3 fruit fly cellular contexts compared by ENCODE assay signal in the genomic region with DNA sequence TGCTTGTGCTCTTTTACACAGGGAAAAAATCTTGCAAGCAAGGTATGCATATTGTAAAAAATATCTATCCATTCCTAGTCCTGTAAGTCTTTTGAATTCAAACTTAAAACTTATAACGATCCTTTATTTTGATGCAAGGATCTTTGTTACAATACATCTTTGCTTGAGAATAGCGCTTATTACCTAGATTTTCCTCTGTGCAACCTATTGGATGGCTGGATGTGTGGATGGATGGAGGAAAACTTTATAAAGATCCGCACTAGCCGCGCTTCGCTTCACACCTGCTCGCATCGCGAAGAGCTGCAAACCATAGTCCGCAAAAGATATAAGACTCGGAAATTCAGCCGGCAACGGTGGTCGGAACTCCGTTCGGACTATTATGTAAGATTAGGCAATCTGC.
TF ChIP-seq lines count a peak whose summit lies in the region.

Gene CG15020 (plus strand): TSS at position 301 of the 400 bp plus-strand sequence.

- TF ChIP-seq CTCF in whole organism, embryonic (GFP tag; optimal IDR thresholded peaks at IDR 0.05; lab: Kevin White, UChicago): no peak

TF ChIP-seq in whole organism, embryonic, 481 proteins besides CTCF, POLR2A, EP300 and RAD21:
- TF ChIP-seq Pdp1 (GFP tag; optimal IDR thresholded peaks at IDR 0.05; lab: Kevin White, UChicago): peak in 1 of 2 experiments; percentile 12
- no peak for TF ChIP-seq NFAT (GFP tag; IDR thresholded peaks at IDR 0.05; lab: Robert Waterston, UW)
- 0 out of 3 replicates have a peak, but pooled peaks have one; percentile 12 for TF ChIP-seq CG3726 (GFP tag; IDR thresholded peaks at IDR 0.05; lab: Robert Waterston, UW)
- TF ChIP-seq Elba2 (GFP tag; optimal IDR thresholded peaks at IDR 0.05; lab: Kevin White, UChicago): no peak

TF ChIP-seq in whole organism, prepupa, 60 proteins besides CTCF, POLR2A, EP300 and RAD21:
- TF ChIP-seq CG32006 (GFP tag; optimal IDR thresholded peaks at IDR 0.05; lab: Kevin White, UChicago) (peak; percentile 27), OdsH (GFP tag; optimal IDR thresholded peaks at IDR 0.05; lab: Kevin White, UChicago) (no peak), vri (GFP tag; optimal IDR thresholded peaks at IDR 0.05; lab: Kevin White, UChicago) (no peak), fkh (GFP tag; optimal IDR thresholded peaks at IDR 0.05; lab: Kevin White, UChicago) (no peak), Sox102F (GFP tag; optimal IDR thresholded peaks at IDR 0.05; lab: Kevin White, UChicago) (no peak), CG4318 (GFP tag; optimal IDR thresholded peaks at IDR 0.05; lab: Kevin White, UChicago) (no peak), CG15336 (GFP tag; IDR thresholded peaks at IDR 0.05; lab: Robert Waterston, UW) (no peak), CG7368 (GFP tag; optimal IDR thresholded peaks at IDR 0.05; lab: Kevin White, UChicago) (no peak), Gug (GFP tag; IDR thresholded peaks at IDR 0.05; lab: Robert Waterston, UW) (no peak)

TF ChIP-seq in whole organism, pupa, 21 proteins besides CTCF, POLR2A, EP300 and RAD21:
- no peak for TF ChIP-seq Snoo (tag; optimal IDR thresholded peaks at IDR 0.05; lab: Kevin White, UChicago)
- peak; percentile 56 for TF ChIP-seq CG14655 (GFP tag; optimal IDR thresholded peaks at IDR 0.05; lab: Kevin White, UChicago)
- TF ChIP-seq CG4496 (GFP tag; IDR thresholded peaks at IDR 0.05; lab: Robert Waterston, UW): 0 out of 3 replicates have a peak, but pooled peaks have one; percentile 10
